Worm (Caenorhabditis elegans): ENCODE measurements around the gene F45C12.17.

F45C12.17 gene

ce11 chrII:1695861-1696260 lies 30.1 kb upstream of the F45C12.17 start, which contains the start of gene F58E1.13:
Gene F58E1.13, minus strand, starts transcription at chrII:1695872.
- TF ChIP-seq arid-1 (GFP tag; conservative IDR thresholded peaks at IDR 0.05) (no peak), mes-2 (tag; optimal IDR thresholded peaks at IDR 0.05; ENCODE audit: poor library complexity, severe bottlenecking) (no peak), egl-43 (GFP tag; IDR thresholded peaks at IDR 0.05) (no peak), pqm-1 (tag; optimal IDR thresholded peaks at IDR 0.05) (no peak), lin-15B (tag; optimal IDR thresholded peaks at IDR 0.05) (no peak), nhr-77 (tag; optimal IDR thresholded peaks at IDR 0.05) (no peak), spr-3 (GFP tag; optimal IDR thresholded peaks at IDR 0.05) (no peak), ama-1 (optimal IDR thresholded peaks at IDR 0.05) (no peak), mdl-1 (tag; optimal IDR thresholded peaks at IDR 0.05) (no peak), spr-1 (tag; optimal IDR thresholded peaks at IDR 0.05) (no peak), ZK337.2 (GFP tag; IDR thresholded peaks at IDR 0.05) (no peak), nhr-76 (tag; optimal IDR thresholded peaks at IDR 0.05) (no peak)

DNA sequence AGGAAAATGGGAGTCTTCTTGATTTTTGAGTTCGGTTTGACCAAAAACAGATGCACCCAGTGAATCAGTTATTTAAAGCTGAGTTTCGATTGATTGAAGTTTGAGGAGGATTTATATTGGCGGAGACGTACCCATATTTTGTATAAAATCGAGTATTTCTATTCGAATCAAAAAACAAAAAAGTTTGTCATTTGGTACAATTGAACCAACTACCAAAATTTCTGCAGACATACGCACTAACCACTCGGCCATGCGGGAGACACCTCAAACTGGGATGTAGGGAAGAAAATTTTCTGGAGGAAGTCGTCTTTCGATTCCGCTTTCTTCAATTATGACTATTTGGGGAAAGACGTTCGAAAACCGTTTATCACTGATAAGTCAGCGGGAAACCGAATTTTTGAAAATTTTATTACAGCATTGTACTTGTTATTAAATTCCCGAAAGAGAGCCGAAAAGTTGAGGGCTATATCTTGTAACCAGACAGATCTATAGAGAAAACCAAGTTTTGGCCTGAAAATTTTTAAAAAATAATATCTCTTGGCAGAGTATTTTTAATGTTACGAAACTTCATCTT lies 25.3 kb upstream of the F45C12.17 start:
- TF ChIP-seq dmd-8 (GFP tag; IDR thresholded peaks at IDR 0.05), result 0 out of 2 replicates have a peak, but pooled peaks have one; percentile 48

- TF ChIP-seq skn-1 (tag; optimal IDR thresholded peaks at IDR 0.05) (no peak), mdl-1 (tag; optimal IDR thresholded peaks at IDR 0.05) (no peak), zfp-3 (GFP tag; conservative IDR thresholded peaks at IDR 0.05) (no peak), daf-8 (GFP tag; IDR thresholded peaks at IDR 0.05) (no peak), Y48G9A.11 (GFP tag; IDR thresholded peaks at IDR 0.05) (no peak), tag-97 (GFP tag; IDR thresholded peaks at IDR 0.05) (no peak), lin-13 (GFP tag; optimal IDR thresholded peaks at IDR 0.05) (no peak), ceh-20 (GFP tag; IDR thresholded peaks at IDR 0.05) (no peak), daf-12 (tag; optimal IDR thresholded peaks at IDR 0.05) (no peak), nhr-48 (tag; optimal IDR thresholded peaks at IDR 0.05) (no peak), lim-7 (GFP tag; IDR thresholded peaks at IDR 0.05) (no peak), unc-62 (GFP tag; optimal IDR thresholded peaks at IDR 0.05 in 1 of 2) (no peak), unc-62 (tag; optimal IDR thresholded peaks at IDR 0.05) (no peak)
Measured at ce11 chrII:1703363-1703762, 22.5 kb upstream of the F45C12.17 start, which contains the start of gene fbxb-47. Gene fbxb-47, minus strand, starts transcription at chrII:1703463.

- TF ChIP-seq F44E2.7 (GFP tag; IDR thresholded peaks at IDR 0.05), result no peak
- no peak for TF ChIP-seq Y105C5A.15 (GFP tag; IDR thresholded peaks at IDR 0.05)
- TF ChIP-seq ceh-44 (GFP tag; IDR thresholded peaks at IDR 0.05), result no peak
- TF ChIP-seq nhr-42 (GFP tag; IDR thresholded peaks at IDR 0.05), result no peak
- TF ChIP-seq aha-1 (tag), result peak; percentile 44
- TF ChIP-seq mxl-3 (GFP tag; optimal IDR thresholded peaks at IDR 0.05), result no peak
- no peak for TF ChIP-seq zip-2 (tag; optimal IDR thresholded peaks at IDR 0.05)
- no peak for TF ChIP-seq fkh-10 (GFP tag; optimal IDR thresholded peaks at IDR 0.05)
Measured at ce11 chrII:1706385-1706784, 19.5 kb upstream of the F45C12.17 start, which contains the start of gene sdz-18. Gene sdz-18, minus strand, starts transcription at chrII:1706485.

DNA sequence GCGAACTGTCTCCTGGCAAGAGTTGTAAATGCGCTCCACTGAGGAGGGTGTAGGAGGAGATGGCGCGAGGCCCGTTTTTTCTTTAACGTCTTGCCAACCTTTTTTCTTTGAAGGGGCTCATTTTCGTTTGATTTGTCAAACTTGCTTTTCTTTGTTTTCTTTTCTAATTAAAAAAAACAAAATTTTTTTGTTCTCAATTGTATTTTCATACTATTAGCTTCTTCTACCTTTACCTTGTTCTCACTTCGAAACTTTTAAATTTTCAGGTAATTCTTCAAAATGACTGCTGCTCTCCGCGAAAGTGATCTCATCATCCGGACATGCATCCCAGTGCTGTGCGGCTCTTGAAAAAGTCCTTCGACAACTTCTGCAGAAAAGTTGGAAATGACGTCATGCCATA lies 16.0 kb upstream of the F45C12.17 start, which contains the start of gene fbxa-184:
Gene fbxa-184, plus strand, starts transcription at position 301 of the 400 bp plus-strand sequence.
- TF ChIP-seq Y48G9A.11 (GFP tag; IDR thresholded peaks at IDR 0.05) (no peak), sdz-12 (GFP tag; optimal IDR thresholded peaks at IDR 0.05) (no peak), aha-1 (tag) (peak; percentile 28), hif-1 (tag; optimal IDR thresholded peaks at IDR 0.05) (no peak), nhr-111 (GFP tag; optimal IDR thresholded peaks at IDR 0.05) (no peak), mep-1 (tag; optimal IDR thresholded peaks at IDR 0.05) (no peak)
